Fruit fly (Drosophila melanogaster) S2 (cell line): ENCODE results near the gene ZIPIC.

ENCODE experiments used
- CG8478 ChIP-seq: fragments of >200 bp; optimal IDR thresholded peaks from 2 replicates; lab custom pipeline; 2018
- CTCF ChIP-seq, 2 experiments: fragments of >200 bp; optimal IDR thresholded peaks; 2 replicates each; lab custom pipeline; 2018

DNA sequence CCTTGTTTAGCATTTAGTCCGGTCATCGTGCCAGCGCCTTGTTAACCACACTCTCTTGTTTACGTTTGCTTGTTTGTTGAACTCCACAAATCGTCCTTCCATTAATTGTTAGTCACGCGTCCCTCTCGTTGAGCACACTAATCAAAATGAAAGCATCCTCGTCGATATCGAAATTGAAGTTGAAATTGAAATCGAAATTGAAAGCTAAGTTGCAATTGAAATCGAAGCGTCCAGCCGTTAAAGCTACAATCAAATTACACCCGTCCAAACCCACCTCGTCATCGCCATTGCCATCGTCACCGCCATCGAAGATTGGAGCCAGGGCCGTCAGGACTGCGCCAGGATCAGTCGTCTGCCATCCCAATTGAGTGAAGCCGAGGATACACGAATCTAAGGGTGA, 13.2 kb downstream of the ZIPIC start:
- no peak for TF ChIP-seq CG8478 (lab: Kevin White, UChicago)
- TF ChIP-seq CTCF (optimal IDR thresholded peaks at IDR 0.05; lab: Kevin White, UChicago), result no peak
